Fruit fly (Drosophila melanogaster): ENCODE data around the gene CG42465.

The CG42465 gene

DNA sequence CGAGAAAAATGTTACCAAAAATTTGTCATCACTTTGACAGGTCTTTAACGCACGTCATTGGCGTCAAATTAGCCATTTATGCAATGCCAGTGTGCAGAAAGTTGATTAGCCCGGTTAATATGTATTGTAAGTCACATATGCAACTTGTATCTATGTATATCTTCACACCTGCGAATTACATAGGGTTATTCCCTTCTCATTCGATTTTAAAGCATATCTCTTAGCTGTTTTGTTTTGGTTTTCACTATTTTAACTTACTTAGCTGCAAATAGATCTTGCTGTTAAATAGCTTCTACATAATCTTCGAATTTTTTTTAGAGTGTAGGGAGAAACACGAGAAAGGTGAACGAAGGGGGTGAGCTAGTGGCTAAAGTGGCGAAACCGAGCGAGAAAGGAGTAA, 31.1 kb downstream of the CG42465 start:
- TF ChIP-seq EcR (GFP tag; optimal IDR thresholded peaks at IDR 0.05), result no peak
- no peak for TF ChIP-seq usp (GFP tag; optimal IDR thresholded peaks at IDR 0.05)
- TF ChIP-seq CG8478 (optimal IDR thresholded peaks at IDR 0.05), result no peak
- no peak for TF ChIP-seq psq (optimal IDR thresholded peaks at IDR 0.05)
- TF ChIP-seq pan (optimal IDR thresholded peaks at IDR 0.05), result no peak
- no peak for TF ChIP-seq Dll (optimal IDR thresholded peaks at IDR 0.05)

DNA sequence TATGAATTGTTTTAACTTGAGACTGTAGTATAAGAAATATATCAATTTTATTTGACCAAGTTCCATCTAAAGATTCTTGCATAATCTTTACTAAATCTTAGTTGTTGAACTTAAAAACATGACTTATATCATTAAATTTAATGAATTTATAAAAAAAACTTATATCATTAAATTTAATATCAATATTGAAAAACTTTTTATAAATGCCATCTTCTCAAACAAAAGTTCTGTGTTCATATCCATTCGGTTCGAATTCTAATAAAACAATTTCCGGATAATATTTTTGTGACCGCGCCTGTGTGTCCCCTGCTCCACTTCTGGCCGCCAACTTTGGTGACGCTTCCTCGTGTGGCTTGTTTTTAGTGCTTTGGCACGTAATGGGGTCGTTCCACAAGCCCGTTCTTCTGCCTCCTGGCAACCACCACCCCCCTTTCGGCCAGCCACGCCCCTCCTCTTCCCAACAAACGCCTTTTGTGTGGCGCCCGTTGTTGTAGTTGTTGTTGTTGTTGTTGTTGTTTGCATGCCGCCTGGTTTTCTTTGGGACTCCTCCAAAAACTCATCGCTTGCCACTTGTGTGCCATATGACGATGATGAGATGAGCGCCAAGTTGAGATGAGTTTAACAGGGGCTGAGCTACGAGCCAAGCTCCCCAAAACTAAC, 37.1 kb downstream of the CG42465 start:
- no peak for TF ChIP-seq CG8478 (optimal IDR thresholded peaks at IDR 0.05)
- no peak for TF ChIP-seq Dll (optimal IDR thresholded peaks at IDR 0.05)
- TF ChIP-seq psq (optimal IDR thresholded peaks at IDR 0.05), result no peak
- TF ChIP-seq EcR (GFP tag; optimal IDR thresholded peaks at IDR 0.05), result no peak
- TF ChIP-seq pan (optimal IDR thresholded peaks at IDR 0.05), result no peak
- no peak for TF ChIP-seq usp (GFP tag; optimal IDR thresholded peaks at IDR 0.05)

DNA sequence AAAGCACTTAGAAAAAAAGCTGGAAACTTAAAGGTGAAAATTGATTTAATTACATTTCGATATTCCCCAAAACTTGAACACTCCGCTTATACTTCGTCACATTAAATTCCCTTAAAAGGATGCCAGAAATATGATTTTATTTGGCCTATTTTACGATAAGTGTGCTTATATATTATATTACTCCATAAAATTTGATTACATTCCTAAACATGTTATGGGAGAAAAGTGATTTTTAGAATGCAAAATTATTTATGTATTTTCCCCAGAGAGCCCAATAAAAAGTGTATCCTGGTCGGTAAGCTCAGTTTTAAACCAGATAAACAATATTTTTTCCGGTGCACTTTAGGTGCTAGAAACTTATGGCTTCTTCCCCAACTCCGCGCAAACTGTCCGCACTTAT, 37.7 kb downstream of the CG42465 start:
- TF ChIP-seq EcR (GFP tag; optimal IDR thresholded peaks at IDR 0.05) (no peak), usp (GFP tag; optimal IDR thresholded peaks at IDR 0.05) (no peak), psq (optimal IDR thresholded peaks at IDR 0.05) (no peak), CG8478 (optimal IDR thresholded peaks at IDR 0.05) (no peak), Dll (optimal IDR thresholded peaks at IDR 0.05) (no peak), pan (optimal IDR thresholded peaks at IDR 0.05) (no peak)

DNA sequence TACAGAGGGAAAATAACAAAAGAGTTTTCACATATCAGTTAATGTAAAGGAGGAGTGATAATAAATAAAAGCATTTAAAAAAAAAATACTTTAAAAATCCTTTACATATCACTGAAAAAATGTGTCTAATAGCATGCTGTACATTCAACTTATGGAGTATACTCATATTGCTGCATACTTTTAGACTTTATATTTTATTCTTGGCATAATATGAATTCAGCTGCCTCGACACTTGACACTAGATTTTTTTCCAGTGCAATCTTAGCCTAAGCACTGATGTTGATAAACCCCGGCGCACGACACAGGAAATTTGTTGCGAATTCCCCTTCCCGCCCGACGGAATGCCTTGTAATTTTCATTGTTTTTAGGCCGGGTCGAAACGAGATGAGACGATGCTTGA, 40.4 kb downstream of the CG42465 start:
- no peak for TF ChIP-seq usp (GFP tag; optimal IDR thresholded peaks at IDR 0.05)
- TF ChIP-seq pan (optimal IDR thresholded peaks at IDR 0.05), result no peak
- no peak for TF ChIP-seq psq (optimal IDR thresholded peaks at IDR 0.05)
- TF ChIP-seq Dll (optimal IDR thresholded peaks at IDR 0.05), result no peak
- TF ChIP-seq CG8478 (optimal IDR thresholded peaks at IDR 0.05), result no peak
- no peak for TF ChIP-seq EcR (GFP tag; optimal IDR thresholded peaks at IDR 0.05)

DNA sequence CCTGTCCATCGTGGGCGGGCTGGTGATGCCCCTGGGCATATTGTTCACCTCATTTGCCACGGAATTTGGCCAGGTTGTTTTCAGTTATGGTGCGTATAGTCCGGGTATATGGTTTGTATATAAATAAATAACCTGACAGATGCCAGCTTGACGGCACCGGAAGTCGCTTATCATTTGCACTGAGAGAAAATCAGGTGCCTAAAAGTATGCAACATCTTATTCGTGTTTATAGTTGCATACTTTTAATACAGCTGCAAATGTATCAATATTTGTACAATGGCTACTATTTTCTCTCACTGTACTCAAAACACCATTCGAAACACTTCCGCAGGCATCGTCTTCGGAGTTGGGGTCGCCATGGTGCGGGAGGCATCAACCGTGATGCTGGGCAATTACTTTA, 48.7 kb downstream of the CG42465 start:
- TF ChIP-seq psq (optimal IDR thresholded peaks at IDR 0.05) (no peak), CG8478 (optimal IDR thresholded peaks at IDR 0.05) (no peak), EcR (GFP tag; optimal IDR thresholded peaks at IDR 0.05) (no peak), usp (GFP tag; optimal IDR thresholded peaks at IDR 0.05) (no peak), pan (optimal IDR thresholded peaks at IDR 0.05) (no peak), Dll (optimal IDR thresholded peaks at IDR 0.05) (no peak)

Measured in whole organism.